Worm (Caenorhabditis elegans) whole organism, late embryonic: ENCODE results near the gene nhr-146.

Source experiments
- ceh-24 ChIP-seq: sonication (generic microtip); optimal IDR thresholded peaks from 2 replicates; lab custom pipeline; 2016; ENCODE audit warnings: mild to moderate bottlenecking, missing genetic modification characterization, missing compliant biosample characterization
- ceh-30 ChIP-seq: fragments of 150-350 bp; optimal IDR thresholded peaks from 2 replicates; lab custom pipeline; 2014; ENCODE audit warnings: missing biosample characterization, missing genetic modification characterization
- ceh-31 ChIP-seq: sonication (generic microtip); optimal IDR thresholded peaks from 2 replicates; lab custom pipeline; 2016; ENCODE audit warnings: missing genetic modification characterization, missing compliant biosample characterization
- ceh-45 ChIP-seq: fragments of 200-800 bp; sonication (Bioruptor generic); IDR thresholded peaks from 2 replicates; pipeline ENCODE4 v1.3.6; 2022; ENCODE audit warnings: missing genetic modification reagents, missing genetic modification characterization, missing compliant biosample characterization
- fkh-10 ChIP-seq: fragments of 150-350 bp; optimal IDR thresholded peaks from 2 replicates; lab custom pipeline; 2014; ENCODE audit warnings: missing biosample characterization, missing genetic modification reagents, missing genetic modification characterization
- hlh-8 ChIP-seq: sonication (generic microtip); optimal IDR thresholded peaks from 2 replicates; lab custom pipeline; 2016; ENCODE audit warnings: missing genotype, missing genetic modification characterization, missing compliant biosample characterization
- lin-11 ChIP-seq: fragments of 200-800 bp; sonication (Bioruptor generic); optimal IDR thresholded peaks from 2 replicates; lab custom pipeline; 2018; ENCODE audit warnings: mild to moderate bottlenecking, missing genetic modification characterization, missing compliant biosample characterization
- pha-4 ChIP-seq: fragments of 150-350 bp; optimal IDR thresholded peaks from 2 replicates; lab custom pipeline; 2018; ENCODE audit warnings: missing biosample characterization, missing genetic modification reagents, missing genetic modification characterization
- tbx-2 ChIP-seq: sonication (generic microtip); optimal IDR thresholded peaks from 2 replicates; lab custom pipeline; 2016; ENCODE audit warnings: missing genetic modification characterization, missing compliant biosample characterization

- TF ChIP-seq ceh-31: no peak
- no peak for TF ChIP-seq hlh-8 (tag; lab: Kevin White, UChicago)
- no peak for TF ChIP-seq pha-4 (tag; lab: Kevin White, UChicago)
- no peak for TF ChIP-seq fkh-10 (GFP tag; lab: Kevin White, UChicago)
- TF ChIP-seq tbx-2: no peak
- no peak for TF ChIP-seq ceh-45
- no peak for TF ChIP-seq ceh-30
- TF ChIP-seq ceh-24: no peak
- no peak for TF ChIP-seq lin-11
Measured at ce11 chrIV:1619519-1620311, 6.9 kb upstream of the nhr-146 start, which contains the start of gene nhr-92.
